Fruit fly (Drosophila melanogaster) whole organism, embryonic: Measurements from ENCODE around the gene CG3301.

Experiments used
- Asciz ChIP-seq: fragments of 200-800 bp; sonication (Bioruptor generic); optimal IDR thresholded peaks from 2 replicates; lab custom pipeline; 2017; ENCODE audit warnings: missing biosample characterization, mild to moderate bottlenecking, missing genetic modification characterization, missing genetic modification reagents
- CG10321 ChIP-seq: fragments of 200-800 bp; sonication (Bioruptor generic); IDR thresholded peaks from 2 replicates; pipeline ENCODE4 v1.3.6; 2022; ENCODE audit warnings: missing biosample characterization, missing genetic modification characterization
- CG10462 ChIP-seq: fragments of 200-800 bp; sonication (Bioruptor generic); optimal IDR thresholded peaks from 2 replicates; lab custom pipeline; 2016; ENCODE audit warnings: missing biosample characterization, missing genetic modification characterization
- CG10979 ChIP-seq: fragments of 200-800 bp; sonication (Bioruptor generic); optimal IDR thresholded peaks from 2 replicates; lab custom pipeline; 2018; ENCODE audit warnings: missing biosample characterization, mild to moderate bottlenecking, missing genetic modification characterization, moderate library complexity
- CG11456 ChIP-seq: fragments of 200-800 bp; sonication (Bioruptor generic); IDR thresholded peaks from 3 replicates; pipeline ENCODE4 v1.3.6; 2022; ENCODE audit warnings: missing biosample characterization, missing genetic modification characterization
- CG11504 ChIP-seq: fragments of 200-800 bp; sonication (Bioruptor generic); optimal IDR thresholded peaks from 3 replicates; lab custom pipeline; 2019; ENCODE audit warnings: missing biosample characterization, mild to moderate bottlenecking, missing genetic modification characterization, moderate library complexity
- CG11560 ChIP-seq: fragments of 200-800 bp; sonication (Bioruptor generic); IDR thresholded peaks from 3 replicates; pipeline ENCODE4 v1.3.6; 2022; ENCODE audit warnings: missing biosample characterization, missing genetic modification characterization
- CG12155 ChIP-seq: fragments of 200-800 bp; sonication (Bioruptor generic); optimal IDR thresholded peaks from 3 replicates; lab custom pipeline; 2016; ENCODE audit warnings: missing biosample characterization, missing genetic modification characterization
- CG1233 ChIP-seq: fragments of 200-800 bp; sonication (Bioruptor generic); optimal IDR thresholded peaks from 4 replicates; lab custom pipeline; 2018; ENCODE audit warnings: missing biosample characterization, mild to moderate bottlenecking, missing genetic modification characterization
- CG13287 ChIP-seq: fragments of 200-800 bp; sonication (Bioruptor generic); IDR thresholded peaks from 2 replicates; pipeline ENCODE4 v1.3.6; 2022; ENCODE audit warnings: missing biosample characterization, missing genetic modification characterization; ENCODE audit not compliant: partially characterized antibody
- CG17568 ChIP-seq: fragments of 200-800 bp; sonication (Bioruptor generic); optimal IDR thresholded peaks from 2 replicates; lab custom pipeline; 2018; ENCODE audit warnings: missing biosample characterization, mild to moderate bottlenecking, missing genetic modification characterization, moderate library complexity
- CG18599 ChIP-seq: fragments of 200-800 bp; sonication (Bioruptor generic); optimal IDR thresholded peaks from 3 replicates; lab custom pipeline; 2017; ENCODE audit warnings: missing biosample characterization, missing genetic modification characterization, mild to moderate bottlenecking, moderate library complexity, missing genetic modification reagents
- CG18619 ChIP-seq: fragments of 200-800 bp; sonication (Bioruptor generic); optimal IDR thresholded peaks from 3 replicates; lab custom pipeline; 2017; ENCODE audit warnings: missing biosample characterization, mild to moderate bottlenecking, missing genetic modification characterization
- CG2678 ChIP-seq: fragments of 200-800 bp; sonication (Bioruptor generic); optimal IDR thresholded peaks from 3 replicates; lab custom pipeline; 2019; ENCODE audit warnings: missing biosample characterization, mild to moderate bottlenecking, missing genetic modification characterization, moderate library complexity
- CG6765 ChIP-seq: fragments of 200-800 bp; sonication (Bioruptor generic); optimal IDR thresholded peaks from 3 replicates; lab custom pipeline; 2017; ENCODE audit warnings: missing biosample characterization, mild to moderate bottlenecking, missing genetic modification characterization
- CG7556 ChIP-seq: fragments of 200-800 bp; sonication (Bioruptor generic); optimal IDR thresholded peaks from 2 replicates; lab custom pipeline; 2017; ENCODE audit warnings: missing biosample characterization, mild to moderate bottlenecking, missing genetic modification characterization
- CG7786 ChIP-seq: fragments of 200-800 bp; sonication (Bioruptor generic); optimal IDR thresholded peaks from 2 replicates; lab custom pipeline; 2016; ENCODE audit warnings: missing biosample characterization, missing genetic modification characterization
- CG8290 ChIP-seq, 3 experiments: fragments of 200-800 bp; sonication (Bioruptor generic); optimal IDR thresholded peaks; 2 replicates each; lab custom pipeline; 2016 to 2019; ENCODE audit warnings: missing biosample characterization in 3 of 3, missing genetic modification characterization in 3 of 3, mild to moderate bottlenecking in 2 of 3, moderate library complexity in 1 of 3
- CG8359 ChIP-seq: fragments of 200-800 bp; sonication (Bioruptor generic); optimal IDR thresholded peaks from 2 replicates; lab custom pipeline; 2017; ENCODE audit warnings: missing biosample characterization, mild to moderate bottlenecking, missing genetic modification characterization, borderline replicate concordance
- CG9727 ChIP-seq: fragments of 200-800 bp; sonication (Bioruptor generic); optimal IDR thresholded peaks from 3 replicates; lab custom pipeline; 2017; ENCODE audit warnings: missing biosample characterization, mild to moderate bottlenecking, missing genetic modification characterization
- CG9817 ChIP-seq: fragments of 200-800 bp; sonication (Bioruptor generic); optimal IDR thresholded peaks from 2 replicates; lab custom pipeline; 2018; ENCODE audit warnings: missing biosample characterization, mild to moderate bottlenecking, missing genetic modification characterization, moderate library complexity
- CHES-1-like ChIP-seq: fragments of 200-800 bp; sonication (Bioruptor generic); optimal IDR thresholded peaks from 2 replicates; lab custom pipeline; 2016; ENCODE audit warnings: missing biosample characterization, missing genetic modification characterization
- CTCF ChIP-seq: fragments of 200-800 bp; sonication (Bioruptor generic); optimal IDR thresholded peaks from 2 replicates; lab custom pipeline; 2017; ENCODE audit warnings: missing biosample characterization, mild to moderate bottlenecking, missing genetic modification characterization, moderate library complexity
- Elba2 ChIP-seq: fragments of 200-800 bp; sonication (Bioruptor generic); optimal IDR thresholded peaks from 3 replicates; lab custom pipeline; 2016; ENCODE audit warnings: missing biosample characterization, missing genetic modification characterization
- Ets97D ChIP-seq: fragments of 200-800 bp; sonication (Bioruptor generic); optimal IDR thresholded peaks from 3 replicates; lab custom pipeline; 2016; ENCODE audit warnings: missing biosample characterization, missing genetic modification characterization
- Fer3 ChIP-seq: fragments of 200-800 bp; sonication (Bioruptor generic); optimal IDR thresholded peaks from 2 replicates; lab custom pipeline; 2018; ENCODE audit warnings: missing biosample characterization, mild to moderate bottlenecking, missing genetic modification characterization, moderate library complexity
- MTF-1 ChIP-seq: fragments of 200-800 bp; sonication (Bioruptor generic); optimal IDR thresholded peaks from 2 replicates; lab custom pipeline; 2018; ENCODE audit warnings: missing biosample characterization, mild to moderate bottlenecking, missing genetic modification characterization, borderline replicate concordance
- Meics ChIP-seq: fragments of 200-800 bp; sonication (Bioruptor generic); optimal IDR thresholded peaks from 2 replicates; lab custom pipeline; 2017; ENCODE audit warnings: missing biosample characterization, mild to moderate bottlenecking, missing genetic modification characterization
- NFAT ChIP-seq: fragments of 200-800 bp; sonication (Bioruptor generic); IDR thresholded peaks from 2 replicates; pipeline ENCODE4 v1.3.6; 2022; ENCODE audit warnings: missing biosample characterization, missing genetic modification characterization
- Ptx1 ChIP-seq: fragments of 200-800 bp; sonication (Bioruptor generic); IDR thresholded peaks from 2 replicates; pipeline ENCODE4 v1.3.6; 2022; ENCODE audit warnings: missing biosample characterization, missing genetic modification characterization
- Six4 ChIP-seq: fragments of 200-800 bp; sonication (Bioruptor generic); optimal IDR thresholded peaks from 2 replicates; lab custom pipeline; 2016; ENCODE audit warnings: missing biosample characterization, missing genetic modification characterization
- fd3F ChIP-seq: fragments of 200-800 bp; sonication (Bioruptor generic); optimal IDR thresholded peaks from 2 replicates; lab custom pipeline; 2018; ENCODE audit warnings: missing biosample characterization, mild to moderate bottlenecking, missing genetic modification characterization, moderate library complexity
- gem ChIP-seq: fragments of 200-800 bp; sonication (Bioruptor generic); optimal IDR thresholded peaks from 2 replicates; lab custom pipeline; 2019; ENCODE audit warnings: missing biosample characterization, mild to moderate bottlenecking, missing genetic modification characterization, moderate library complexity
- nau ChIP-seq: fragments of 200-800 bp; sonication (Bioruptor generic); optimal IDR thresholded peaks from 3 replicates; lab custom pipeline; 2017; ENCODE audit warnings: missing biosample characterization, mild to moderate bottlenecking, missing genetic modification characterization, missing genetic modification reagents
- onecut ChIP-seq: fragments of 200-800 bp; sonication (Bioruptor generic); IDR thresholded peaks from 2 replicates; pipeline ENCODE4 v1.3.6; 2022; ENCODE audit warnings: missing biosample characterization, missing genetic modification characterization
- pho ChIP-seq: fragments of 200-800 bp; sonication (Bioruptor generic); optimal IDR thresholded peaks from 2 replicates; lab custom pipeline; 2016; ENCODE audit warnings: missing biosample characterization, missing genetic modification characterization
- pros ChIP-seq: fragments of 200-800 bp; sonication (Bioruptor generic); optimal IDR thresholded peaks from 3 replicates; lab custom pipeline; 2019; ENCODE audit warnings: missing biosample characterization, mild to moderate bottlenecking, missing genetic modification characterization, moderate library complexity
- row ChIP-seq: fragments of 200-800 bp; sonication (Bioruptor generic); IDR thresholded peaks from 3 replicates; pipeline ENCODE4 v1.3.6; 2022; ENCODE audit warnings: missing biosample characterization, missing genetic modification characterization
- scrt ChIP-seq: fragments of 200-800 bp; sonication (Bioruptor generic); optimal IDR thresholded peaks from 2 replicates; lab custom pipeline; 2018; ENCODE audit warnings: missing biosample characterization, mild to moderate bottlenecking, missing genetic modification characterization, moderate library complexity
- seq ChIP-seq: fragments of 200-800 bp; sonication (Bioruptor generic); IDR thresholded peaks from 2 replicates; pipeline ENCODE4 v1.3.6; 2022; ENCODE audit warnings: missing biosample characterization, missing genetic modification characterization
- stc ChIP-seq: fragments of 200-800 bp; sonication (Bioruptor generic); IDR thresholded peaks from 2 replicates; pipeline ENCODE4 v1.3.6; 2022; ENCODE audit warnings: missing biosample characterization, missing genetic modification characterization
- trem ChIP-seq: fragments of 200-800 bp; optimal IDR thresholded peaks from 3 replicates; lab custom pipeline; 2019; ENCODE audit warnings: missing biosample characterization, mild to moderate bottlenecking, missing genetic modification characterization, moderate library complexity
- tx ChIP-seq: fragments of 200-800 bp; sonication (Bioruptor generic); optimal IDR thresholded peaks from 2 replicates; lab custom pipeline; 2016; ENCODE audit warnings: missing biosample characterization, missing genetic modification characterization

The CG3301 gene

dm6 chr3R:21263177-21263576 lies 12.9 kb downstream of the CG3301 start (continued):
- TF ChIP-seq pros (GFP tag; lab: Kevin White, UChicago), result no peak
- peak; percentile 41 for TF ChIP-seq CG17568
- TF ChIP-seq CG9817 (tag; lab: Kevin White, UChicago), result no peak
- TF ChIP-seq trem, result no peak
- TF ChIP-seq Elba2 (GFP tag; lab: Kevin White, UChicago), result no peak
- TF ChIP-seq Asciz (GFP tag; lab: Kevin White, UChicago), result peak; percentile 37
- peak; percentile 25 for TF ChIP-seq CG7556 (GFP tag; lab: Kevin White, UChicago)
- TF ChIP-seq CG7786 (GFP tag; lab: Kevin White, UChicago), result no peak
- TF ChIP-seq nau (GFP tag; lab: Kevin White, UChicago), result no peak
- TF ChIP-seq CHES-1-like (GFP tag; lab: Kevin White, UChicago), result no peak
- TF ChIP-seq CG6765 (GFP tag; lab: Kevin White, UChicago), result peak; percentile 10
- TF ChIP-seq CG8359, result no peak
- TF ChIP-seq, all 482 proteins: peak for 155

- TF ChIP-seq MTF-1 (GFP tag; lab: Kevin White, UChicago) (no peak), CG9727 (no peak), Ets97D (GFP tag; lab: Kevin White, UChicago) (no peak), CG11560 (no peak), scrt (GFP tag; lab: Kevin White, UChicago) (peak; percentile 47)
Observed at dm6 chr3R:21260795-21261194, 15.3 kb downstream of the CG3301 start.

- TF ChIP-seq CG18599 (peak; percentile 27), CG11504 (tag; lab: Kevin White, UChicago) (peak; percentile 2), CG2678 (tag; lab: Kevin White, UChicago) (peak; percentile 18), CG10462 (GFP tag; lab: Kevin White, UChicago) (no peak), pho (no peak), gem (tag; lab: Kevin White, UChicago) (peak; percentile 14)
Observed at dm6 chr3R:21254296-21254695, 21.8 kb downstream of the CG3301 start.

- TF ChIP-seq CG10979 (tag; lab: Kevin White, UChicago) (peak; percentile 83), tx (GFP tag; lab: Kevin White, UChicago) (no peak), fd3F (GFP tag; lab: Kevin White, UChicago) (no peak), CG8290 (GFP tag; optimal IDR thresholded peaks at IDR 0.05; lab: Kevin White, UChicago) (no peak), CG8290 (tag; optimal IDR thresholded peaks at IDR 0.05; lab: Kevin White, UChicago) (no peak), Meics (GFP tag; lab: Kevin White, UChicago) (no peak), CTCF (GFP tag; lab: Kevin White, UChicago) (peak; percentile 75)
Observed at dm6 chr3R:21252478-21252877, 23.6 kb downstream of the CG3301 start.

- TF ChIP-seq CG10321 (GFP tag; lab: Robert Waterston, UW) (0 out of 2 replicates have a peak, but pooled peaks have one; percentile 19), CG11456 (GFP tag; lab: Robert Waterston, UW) (peak; percentile 73; the same call in 2 of the 3 replicates), NFAT (GFP tag; lab: Robert Waterston, UW) (0 out of 2 replicates have a peak, but pooled peaks have one; percentile 38), CG12155 (GFP tag; lab: Kevin White, UChicago) (peak; percentile 61), CG18619 (GFP tag; lab: Kevin White, UChicago) (peak; percentile 39), Six4 (GFP tag; lab: Kevin White, UChicago) (no peak), onecut (GFP tag; lab: Robert Waterston, UW) (peak; percentile 10; the same call in 1 of the 2 replicates), stc (GFP tag; lab: Robert Waterston, UW) (peak; percentile 40; the same call in 1 of the 2 replicates), Fer3 (peak; percentile 16), seq (GFP tag; lab: Robert Waterston, UW) (no peak), Ptx1 (peak; percentile 48), row (peak; percentile 60; the same call in 2 of the 3 replicates), CG9727 (peak; percentile 47), CG1233 (GFP tag; lab: Kevin White, UChicago) (peak; percentile 22), pros (GFP tag; lab: Kevin White, UChicago) (no peak), CG13287 (peak; percentile 45; the same call in 1 of the 2 replicates)
Observed at dm6 chr3R:21246492-21247061, 29.5 kb downstream of the CG3301 start, which contains the start of gene ETHR. TSS of gene ETHR (plus strand) at chr3R:21247011.
